Fruit fly (Drosophila melanogaster): ENCODE data around the gene SH3PX1.

DNA sequence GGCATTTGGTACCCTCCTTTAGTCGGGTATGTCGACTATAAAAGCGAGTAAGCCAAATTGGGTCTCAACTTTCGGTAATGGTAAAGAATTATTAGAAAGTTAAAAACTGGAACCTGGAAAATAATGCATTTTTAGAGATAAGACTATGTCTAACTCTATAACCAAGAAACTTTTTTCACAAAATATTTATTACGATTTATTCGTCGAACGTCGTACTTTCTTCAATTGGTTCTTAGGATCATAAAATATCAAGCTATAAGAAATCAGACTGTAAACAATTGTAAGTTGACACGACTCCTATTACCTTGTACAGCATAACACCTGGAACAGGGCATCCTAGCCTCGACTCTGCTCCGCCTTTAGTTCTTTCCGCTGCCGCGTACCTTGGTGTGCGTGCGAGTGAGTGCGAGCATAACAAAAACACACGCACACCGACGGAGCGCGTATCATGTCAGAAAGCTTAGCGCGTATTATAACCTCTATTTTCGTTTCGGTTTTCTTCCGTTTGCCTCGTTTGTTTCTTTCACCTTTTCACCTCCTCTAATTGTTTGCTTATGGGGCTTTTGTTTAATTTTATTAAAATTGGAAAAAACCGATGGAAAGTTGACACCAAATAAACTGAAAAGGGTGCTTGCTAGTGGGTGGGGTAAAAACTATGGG lies 20.6 kb downstream of the SH3PX1 start:
- peak; percentile 98 for TF ChIP-seq CG32006 (GFP tag; optimal IDR thresholded peaks at IDR 0.05)
- TF ChIP-seq CG6792 (GFP tag; optimal IDR thresholded peaks at IDR 0.05), result peak; percentile 96
- peak; percentile 84 for TF ChIP-seq vri (GFP tag; optimal IDR thresholded peaks at IDR 0.05)
